Fruit fly (Drosophila melanogaster): ENCODE measurements around the gene bcn92.

dm6 chrX:2138417-2138816 lies 11.0 kb downstream of the bcn92 start:
- TF ChIP-seq dsf (GFP tag; optimal IDR thresholded peaks at IDR 0.05; ENCODE audit: borderline replicate concordance), result no peak
- TF ChIP-seq psq (GFP tag; optimal IDR thresholded peaks at IDR 0.05), result no peak
- no peak for TF ChIP-seq Hr78 (GFP tag; optimal IDR thresholded peaks at IDR 0.05)
- TF ChIP-seq foxo (GFP tag; optimal IDR thresholded peaks at IDR 0.05), result no peak
- no peak for TF ChIP-seq dmrt93B (GFP tag; optimal IDR thresholded peaks at IDR 0.05)
- TF ChIP-seq ey (GFP tag; optimal IDR thresholded peaks at IDR 0.05), result no peak
- TF ChIP-seq h (GFP tag; optimal IDR thresholded peaks at IDR 0.05), result no peak
- TF ChIP-seq sage (GFP tag; optimal IDR thresholded peaks at IDR 0.05), result no peak
- TF ChIP-seq CG32264 (GFP tag; optimal IDR thresholded peaks at IDR 0.05), result no peak

Data from whole organism, wandering third instar larva.